Worm (Caenorhabditis elegans) whole organism, L1 larva: ENCODE measurements around the gene C31H2.4.

Experiments used
- C04F5.9 ChIP-seq: sonication (generic microtip); optimal IDR thresholded peaks from 2 replicates; lab custom pipeline; 2016; ENCODE audit warnings: missing genetic modification characterization, missing compliant biosample characterization
- C34B4.2 ChIP-seq: sonication (generic microtip); optimal IDR thresholded peaks from 2 replicates; lab custom pipeline; 2017; ENCODE audit warnings: mild to moderate bottlenecking, missing genetic modification characterization, missing compliant biosample characterization
- Y116A8C.19 ChIP-seq: sonication (generic microtip); optimal IDR thresholded peaks from 2 replicates; lab custom pipeline; 2016; ENCODE audit warnings: missing compliant biosample characterization, missing genetic modification characterization, borderline replicate concordance
- aha-1 ChIP-seq: fragments of 150-350 bp; optimal IDR thresholded peaks from 2 replicates; lab custom pipeline; 2014; ENCODE audit warnings: missing biosample characterization, missing genetic modification characterization
- alr-1 ChIP-seq: fragments of 200-800 bp; sonication (Bioruptor generic); optimal IDR thresholded peaks from 2 replicates; lab custom pipeline; 2018; ENCODE audit warnings: borderline replicate concordance, mild to moderate bottlenecking, missing genetic modification characterization, missing compliant biosample characterization
- aly-2 ChIP-seq: fragments of 150-350 bp; optimal IDR thresholded peaks from 2 replicates; lab custom pipeline; 2014; ENCODE audit warnings: missing biosample characterization, missing genetic modification characterization
- ceh-63 ChIP-seq: fragments of 200-800 bp; sonication (Bioruptor generic); optimal IDR thresholded peaks from 2 replicates; lab custom pipeline; 2018; ENCODE audit warnings: mild to moderate bottlenecking, missing genetic modification characterization, missing compliant biosample characterization
- ceh-82 ChIP-seq, 3 experiments: fragments of 150-350 bp in 1 of 3; sonication (generic microtip) in 2 of 3; optimal IDR thresholded peaks; 2 replicates each; lab custom pipeline; 2014 to 2017; ENCODE audit warnings: missing biosample characterization in 3 of 3, missing genetic modification characterization in 3 of 3
- ceh-88 ChIP-seq: fragments of 200-800 bp; sonication (Bioruptor generic); IDR thresholded peaks from 2 replicates; pipeline ENCODE4 v1.3.6; 2022; ENCODE audit warnings: missing genetic modification characterization, missing compliant biosample characterization
- ces-1 ChIP-seq: fragments of 150-350 bp; optimal IDR thresholded peaks from 2 replicates; lab custom pipeline; 2014; ENCODE audit warnings: missing biosample characterization, missing genetic modification reagents, missing genetic modification characterization
- dpl-1 ChIP-seq, 3 experiments: fragments of 150-350 bp in 2 of 3; sonication (generic microtip) in 1 of 3; optimal IDR thresholded peaks; 2 replicates each; lab custom pipeline; 2014 to 2017; ENCODE audit warnings: missing biosample characterization in 3 of 3, missing genetic modification characterization in 3 of 3, missing genetic modification reagents in 3 of 3
- dsc-1 ChIP-seq: sonication (generic microtip); optimal IDR thresholded peaks from 2 replicates; lab custom pipeline; 2016; ENCODE audit warnings: mild to moderate bottlenecking, missing genetic modification characterization, missing compliant biosample characterization
- efl-1 ChIP-seq, 4 experiments: fragments of 150-350 bp; optimal IDR thresholded peaks in 3 of 4; peaks in 1 of 4; 1 replicate in 1 of 4; 2 replicates in 3 of 4; lab custom pipeline; 2014; ENCODE audit warnings: missing biosample characterization in 2 of 4, missing genetic modification characterization in 2 of 4, missing genetic modification reagents in 2 of 4
- efl-3 ChIP-seq: fragments of 200-800 bp; sonication (Bioruptor generic); optimal IDR thresholded peaks from 2 replicates; lab custom pipeline; 2018; ENCODE audit warnings: mild to moderate bottlenecking, missing genetic modification characterization, missing compliant biosample characterization
- egl-13 ChIP-seq: sonication (generic microtip); optimal IDR thresholded peaks from 2 replicates; lab custom pipeline; 2016; ENCODE audit warnings: missing genotype, missing genetic modification reagents, missing genetic modification characterization, missing compliant biosample characterization
- egl-27 ChIP-seq, 2 experiments: fragments of 150-350 bp in 1 of 2; sonication (generic microtip); optimal IDR thresholded peaks; 3 replicates each; lab custom pipeline; 2017 to 2018; ENCODE audit warnings: missing biosample characterization in 2 of 2, missing genetic modification characterization in 2 of 2, missing genetic modification reagents in 2 of 2
- ets-5 ChIP-seq: fragments of 200-800 bp; sonication (Bioruptor generic); IDR thresholded peaks from 2 replicates; pipeline ENCODE4 v1.3.6; 2022; ENCODE audit warnings: missing genetic modification characterization, missing compliant biosample characterization
- fkh-8 ChIP-seq: sonication (generic microtip); optimal IDR thresholded peaks from 2 replicates; lab custom pipeline; 2016; ENCODE audit warnings: mild to moderate bottlenecking, missing genetic modification characterization, missing compliant biosample characterization
- fos-1 ChIP-seq: fragments of 150-350 bp; optimal IDR thresholded peaks from 2 replicates; lab custom pipeline; 2014; ENCODE audit warnings: missing biosample characterization, missing genetic modification characterization
- hlh-4 ChIP-seq: sonication (generic microtip); optimal IDR thresholded peaks from 2 replicates; lab custom pipeline; 2016; ENCODE audit warnings: mild to moderate bottlenecking, missing genetic modification characterization, missing compliant biosample characterization
- isw-1 ChIP-seq: fragments of 200-800 bp; sonication (Bioruptor generic); IDR thresholded peaks from 2 replicates; pipeline ENCODE4 v1.3.6; 2022; ENCODE audit warnings: missing genetic modification characterization, missing compliant biosample characterization
- lin-13 ChIP-seq: fragments of 150-350 bp; optimal IDR thresholded peaks from 2 replicates; lab custom pipeline; 2014; ENCODE audit warnings: missing biosample characterization, missing genetic modification reagents, missing genetic modification characterization
- lin-35 ChIP-seq, 2 experiments: fragments of 150-350 bp; optimal IDR thresholded peaks; 2 replicates each; lab custom pipeline; 2014; ENCODE audit warnings: missing biosample characterization in 2 of 2, missing genetic modification characterization in 2 of 2, missing genetic modification reagents in 2 of 2
- lsy-2 ChIP-seq, 2 experiments: fragments of 150-350 bp; optimal IDR thresholded peaks; 2 replicates each; lab custom pipeline; 2014; ENCODE audit warnings: missing biosample characterization in 2 of 2, missing genetic modification characterization in 2 of 2
- mef-2 ChIP-seq: fragments of 150-350 bp; optimal IDR thresholded peaks from 2 replicates; lab custom pipeline; 2014; ENCODE audit warnings: missing biosample characterization, missing genetic modification characterization
- nhr-11 ChIP-seq: fragments of 150-350 bp; optimal IDR thresholded peaks from 2 replicates; lab custom pipeline; 2014; ENCODE audit warnings: missing biosample characterization, missing genetic modification characterization
- nhr-19 ChIP-seq: fragments of 200-800 bp; sonication (Bioruptor generic); conservative IDR thresholded peaks from 2 replicates; pipeline ENCODE4 v1.3.6; 2022; ENCODE audit warnings: missing genetic modification characterization, missing compliant biosample characterization
- nhr-28 ChIP-seq: fragments of 150-350 bp; optimal IDR thresholded peaks from 2 replicates; lab custom pipeline; 2014; ENCODE audit warnings: missing biosample characterization, missing genetic modification characterization
- nhr-47 ChIP-seq: sonication (generic microtip); optimal IDR thresholded peaks from 2 replicates; lab custom pipeline; 2016; ENCODE audit warnings: mild to moderate bottlenecking, missing genetic modification characterization, moderate library complexity, missing compliant biosample characterization
- nhr-71 ChIP-seq: sonication (generic microtip); optimal IDR thresholded peaks from 2 replicates; lab custom pipeline; 2016; ENCODE audit warnings: mild to moderate bottlenecking, missing genetic modification characterization, moderate library complexity, missing compliant biosample characterization
- nhr-77 ChIP-seq: fragments of 150-350 bp; optimal IDR thresholded peaks from 2 replicates; lab custom pipeline; 2014; ENCODE audit warnings: missing biosample characterization, missing genetic modification characterization
- nhr-84 ChIP-seq: sonication (generic microtip); optimal IDR thresholded peaks from 2 replicates; lab custom pipeline; 2017; ENCODE audit warnings: missing biosample characterization, missing genetic modification characterization
- nhr-90 ChIP-seq: sonication (generic microtip); optimal IDR thresholded peaks from 2 replicates; lab custom pipeline; 2016; ENCODE audit warnings: mild to moderate bottlenecking, missing genetic modification characterization, missing compliant biosample characterization; ENCODE audit not compliant: poor library complexity
- pag-3 ChIP-seq: sonication (generic microtip); optimal IDR thresholded peaks from 2 replicates; lab custom pipeline; 2017; ENCODE audit warnings: missing genetic modification characterization, mild to moderate bottlenecking, missing compliant biosample characterization, antibody characterized with exemption, borderline replicate concordance; ENCODE audit not compliant: insufficient read depth
- pax-3 ChIP-seq: fragments of 200-800 bp; sonication (Bioruptor generic); optimal IDR thresholded peaks from 2 replicates; lab custom pipeline; 2018; ENCODE audit warnings: mild to moderate bottlenecking, missing genetic modification characterization, moderate library complexity, missing compliant biosample characterization
- rnt-1 ChIP-seq: sonication (generic microtip); optimal IDR thresholded peaks from 2 replicates; lab custom pipeline; 2016; ENCODE audit warnings: mild to moderate bottlenecking, missing genetic modification characterization, moderate library complexity, missing compliant biosample characterization
- snpc-4 ChIP-seq: fragments of 150-350 bp; optimal IDR thresholded peaks from 2 replicates; lab custom pipeline; 2014; ENCODE audit warnings: missing biosample characterization, missing genetic modification characterization
- sptf-1 ChIP-seq: fragments of 150-350 bp; optimal IDR thresholded peaks from 2 replicates; lab custom pipeline; 2014; ENCODE audit warnings: missing biosample characterization, missing genetic modification characterization
- sup-37 ChIP-seq: fragments of 200-800 bp; sonication (Bioruptor generic); optimal IDR thresholded peaks from 2 replicates; lab custom pipeline; 2018; ENCODE audit warnings: mild to moderate bottlenecking, missing genetic modification characterization, missing compliant biosample characterization
- swsn-7 ChIP-seq: sonication (generic microtip); optimal IDR thresholded peaks from 2 replicates; lab custom pipeline; 2016; ENCODE audit warnings: missing genetic modification characterization, missing compliant biosample characterization
- tbx-2 ChIP-seq: sonication (generic microtip); optimal IDR thresholded peaks from 2 replicates; lab custom pipeline; 2016; ENCODE audit warnings: missing genetic modification characterization, missing compliant biosample characterization
- unc-30 ChIP-seq: sonication (generic microtip); optimal IDR thresholded peaks from 2 replicates; lab custom pipeline; 2017; ENCODE audit warnings: missing biosample characterization, missing genetic modification characterization
- unc-62 ChIP-seq: fragments of 150-350 bp; optimal IDR thresholded peaks from 2 replicates; lab custom pipeline; 2014; ENCODE audit warnings: missing biosample characterization, missing genetic modification reagents, missing genetic modification characterization
- unc-86 ChIP-seq: sonication (generic microtip); optimal IDR thresholded peaks from 2 replicates; lab custom pipeline; 2016; ENCODE audit warnings: missing genetic modification characterization, missing compliant biosample characterization
- unc-98 ChIP-seq: fragments of 200-800 bp; sonication (Bioruptor generic); IDR thresholded peaks from 2 replicates; pipeline ENCODE4 v1.3.6; 2022; ENCODE audit warnings: missing genetic modification characterization, missing compliant biosample characterization
- vab-15 ChIP-seq: sonication (generic microtip); optimal IDR thresholded peaks from 2 replicates; lab custom pipeline; 2017; ENCODE audit warnings: missing genotype, mild to moderate bottlenecking, missing genetic modification characterization, missing compliant biosample characterization
- ztf-4 ChIP-seq: fragments of 150-350 bp; optimal IDR thresholded peaks from 2 replicates; lab custom pipeline; 2014; ENCODE audit warnings: missing biosample characterization, missing genetic modification characterization

The C31H2.4 gene

DNA sequence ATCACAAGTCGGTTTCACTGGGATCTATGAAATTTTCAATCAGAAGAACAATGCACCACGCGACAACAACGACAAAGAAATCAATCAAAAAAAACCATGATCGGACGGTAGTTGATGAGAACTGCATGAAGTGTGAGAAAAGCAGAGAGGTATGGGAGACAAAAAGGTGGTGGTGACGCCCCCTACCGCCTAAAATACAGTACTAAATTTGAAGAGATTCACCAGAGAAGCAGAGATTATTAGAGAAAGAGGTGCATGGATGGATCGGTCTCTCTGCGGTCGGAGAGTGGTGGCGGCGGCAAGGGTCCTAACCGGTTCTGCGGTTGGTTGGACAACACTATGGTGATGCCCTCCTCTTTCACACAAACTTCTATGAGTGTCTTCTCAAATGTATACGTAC lies 40.2 kb downstream of the C31H2.4 start (continued):
- TF ChIP-seq sup-37 (GFP tag; lab: Kevin White, UChicago) (no peak), mef-2 (tag; lab: Kevin White, UChicago) (no peak), fkh-8 (no peak), unc-98 (GFP tag; lab: Robert Waterston, UW) (no peak), lsy-2 (tag; optimal IDR thresholded peaks at IDR 0.05; lab: Kevin White, UChicago) (peak; percentile 26 to 58), tbx-2 (tag; lab: Kevin White, UChicago) (peak; percentile 60), alr-1 (tag; lab: Kevin White, UChicago) (no peak), dpl-1 (GFP tag; optimal IDR thresholded peaks at IDR 0.05; lab: Kevin White, UChicago) (no peak), pax-3 (no peak), vab-15 (no peak), efl-1 (optimal IDR thresholded peaks at IDR 0.05; lab: Kevin White, UChicago) (peak in 1 of 2 experiments; percentile 21), efl-1 (GFP tag; optimal IDR thresholded peaks at IDR 0.05 in 1 of 2; lab: Kevin White, UChicago) (peak in 1 of 2 experiments; percentile 24), aly-2 (tag; lab: Kevin White, UChicago) (no peak), lin-35 (GFP tag; optimal IDR thresholded peaks at IDR 0.05; lab: Kevin White, UChicago) (peak in 1 of 2 experiments; percentile 67), C34B4.2 (tag; lab: Kevin White, UChicago) (no peak), nhr-28 (tag; lab: Kevin White, UChicago) (no peak), egl-13 (no peak), Y116A8C.19 (tag; lab: Kevin White, UChicago) (no peak), nhr-19 (GFP tag; lab: Robert Waterston, UW) (peak; percentile 47), nhr-77 (tag; lab: Kevin White, UChicago) (peak; percentile 22), C04F5.9 (no peak), swsn-7 (tag; lab: Kevin White, UChicago) (peak; percentile 33), fos-1 (tag; lab: Kevin White, UChicago) (no peak), nhr-84 (no peak), nhr-90 (tag; lab: Kevin White, UChicago) (peak; percentile 70), ztf-4 (tag; lab: Kevin White, UChicago) (no peak), unc-62 (no peak), pag-3 (tag; lab: Kevin White, UChicago) (no peak), ces-1 (GFP tag; lab: Kevin White, UChicago) (no peak), ets-5 (GFP tag; lab: Robert Waterston, UW) (no peak), nhr-47 (peak; percentile 48), nhr-71 (peak; percentile 80), hlh-4 (no peak), rnt-1 (peak; percentile 59), unc-86 (tag; lab: Kevin White, UChicago) (no peak), isw-1 (GFP tag; lab: Robert Waterston, UW) (no peak), egl-27 (tag; optimal IDR thresholded peaks at IDR 0.05; lab: Kevin White, UChicago) (no peak), efl-3 (no peak), ceh-82 (tag; optimal IDR thresholded peaks at IDR 0.05; lab: Kevin White, UChicago) (no peak), ceh-88 (GFP tag; lab: Robert Waterston, UW) (no peak), ceh-63 (GFP tag; lab: Kevin White, UChicago) (no peak), lin-13 (GFP tag; lab: Kevin White, UChicago) (no peak), sptf-1 (tag; lab: Kevin White, UChicago) (no peak), aha-1 (tag; lab: Kevin White, UChicago) (no peak), dsc-1 (tag; lab: Kevin White, UChicago) (no peak), nhr-11 (no peak), snpc-4 (tag; lab: Kevin White, UChicago) (no peak), unc-30 (no peak)
